Fruit fly (Drosophila melanogaster) whole organism, prepupa: ENCODE results near the gene DCTN6-p27.

Experiments used
- Blimp-1 ChIP-seq: fragments of 200-800 bp; sonication (Bioruptor generic); optimal IDR thresholded peaks from 3 replicates; lab custom pipeline; 2017; ENCODE audit warnings: missing biosample characterization, missing genetic modification characterization, mild to moderate bottlenecking, moderate library complexity, missing genetic modification reagents
- CG10631 ChIP-seq: fragments of 200-800 bp; sonication (Bioruptor generic); optimal IDR thresholded peaks from 2 replicates; lab custom pipeline; 2016; ENCODE audit warnings: missing biosample characterization, missing genetic modification characterization
- CG11294 ChIP-seq: fragments of 200-800 bp; sonication (Bioruptor generic); IDR thresholded peaks from 2 replicates; pipeline ENCODE4 v1.3.6; 2022; ENCODE audit warnings: missing biosample characterization, missing genetic modification characterization
- CG11902 ChIP-seq: fragments of 200-800 bp; sonication (Bioruptor generic); optimal IDR thresholded peaks from 3 replicates; lab custom pipeline; 2016; ENCODE audit warnings: missing biosample characterization, missing genetic modification characterization
- CG15336 ChIP-seq: fragments of 200-800 bp; sonication (Bioruptor generic); IDR thresholded peaks from 2 replicates; pipeline ENCODE4 v1.3.6; 2022; ENCODE audit warnings: missing biosample characterization, missing genetic modification characterization
- CG1621 ChIP-seq: fragments of 200-800 bp; sonication (Bioruptor generic); optimal IDR thresholded peaks from 3 replicates; lab custom pipeline; 2018; ENCODE audit warnings: missing biosample characterization, mild to moderate bottlenecking, missing genetic modification characterization
- CG16779 ChIP-seq: fragments of 200-800 bp; sonication (Bioruptor generic); optimal IDR thresholded peaks from 3 replicates; lab custom pipeline; 2017; ENCODE audit warnings: missing biosample characterization, mild to moderate bottlenecking, missing genetic modification characterization
- CG31627 ChIP-seq: fragments of 200-800 bp; sonication (Bioruptor generic); optimal IDR thresholded peaks from 3 replicates; lab custom pipeline; 2016; ENCODE audit warnings: missing biosample characterization, missing genetic modification characterization
- CG32006 ChIP-seq: fragments of 200-800 bp; sonication (Bioruptor generic); optimal IDR thresholded peaks from 3 replicates; lab custom pipeline; 2017; ENCODE audit warnings: missing biosample characterization, mild to moderate bottlenecking, missing genetic modification characterization
- CG4318 ChIP-seq: fragments of 200-800 bp; sonication (Bioruptor generic); optimal IDR thresholded peaks from 3 replicates; lab custom pipeline; 2017; ENCODE audit warnings: missing biosample characterization, mild to moderate bottlenecking, missing genetic modification characterization
- CG6163 ChIP-seq: fragments of 200-800 bp; sonication (Bioruptor generic); IDR thresholded peaks from 3 replicates; pipeline ENCODE4 v1.3.6; 2022; ENCODE audit warnings: missing biosample characterization, missing genetic modification characterization
- CG6276 ChIP-seq: fragments of 200-800 bp; sonication (Bioruptor generic); optimal IDR thresholded peaks from 2 replicates; lab custom pipeline; 2017; ENCODE audit warnings: missing biosample characterization, mild to moderate bottlenecking, missing genetic modification characterization
- CG6792 ChIP-seq: fragments of 200-800 bp; sonication (Bioruptor generic); optimal IDR thresholded peaks from 3 replicates; lab custom pipeline; 2016; ENCODE audit warnings: missing biosample characterization, missing genetic modification characterization
- CG6808 ChIP-seq: fragments of 200-800 bp; sonication (Bioruptor generic); optimal IDR thresholded peaks from 3 replicates; lab custom pipeline; 2017; ENCODE audit warnings: missing biosample characterization, missing genetic modification characterization, mild to moderate bottlenecking, moderate library complexity, missing genetic modification reagents
- CG6854 ChIP-seq: fragments of 200-800 bp; sonication (Bioruptor generic); optimal IDR thresholded peaks from 2 replicates; lab custom pipeline; 2017; ENCODE audit warnings: missing biosample characterization, mild to moderate bottlenecking, missing genetic modification characterization
- CG7368 ChIP-seq: fragments of 200-800 bp; sonication (Bioruptor generic); optimal IDR thresholded peaks from 3 replicates; lab custom pipeline; 2016; ENCODE audit warnings: missing biosample characterization, missing genetic modification characterization
- CG8119 ChIP-seq: fragments of 200-800 bp; sonication (Bioruptor generic); IDR thresholded peaks from 3 replicates; pipeline ENCODE4 v1.3.6; 2022; ENCODE audit warnings: missing biosample characterization, missing genetic modification characterization
- CG8632 ChIP-seq: fragments of 200-800 bp; sonication (Bioruptor generic); optimal IDR thresholded peaks from 3 replicates; lab custom pipeline; 2016; ENCODE audit warnings: missing biosample characterization, missing genetic modification characterization
- Eip75B ChIP-seq: fragments of 200-800 bp; sonication (Bioruptor generic); optimal IDR thresholded peaks from 3 replicates; lab custom pipeline; 2016; ENCODE audit warnings: missing biosample characterization, missing genetic modification characterization
- Eip78C ChIP-seq: fragments of 200-800 bp; sonication (Bioruptor generic); peaks from one replicate; lab custom pipeline; 2016; ENCODE audit warnings: missing biosample characterization, missing genetic modification characterization
- Eip93F ChIP-seq: fragments of 200-800 bp; sonication (Bioruptor generic); optimal IDR thresholded peaks from 2 replicates; lab custom pipeline; 2016; ENCODE audit warnings: missing biosample characterization, mild to moderate bottlenecking, missing genetic modification characterization
- Ets21C ChIP-seq: fragments of 200-800 bp; sonication (Bioruptor generic); optimal IDR thresholded peaks from 3 replicates; lab custom pipeline; 2016; ENCODE audit warnings: missing biosample characterization, missing genetic modification characterization
- Ets96B ChIP-seq: fragments of 200-800 bp; optimal IDR thresholded peaks from 2 replicates; lab custom pipeline; 2019; ENCODE audit warnings: missing biosample characterization, mild to moderate bottlenecking, missing genetic modification characterization, moderate library complexity
- Gug ChIP-seq: fragments of 200-800 bp; sonication (Bioruptor generic); IDR thresholded peaks from 2 replicates; pipeline ENCODE4 v1.3.6; 2022; ENCODE audit warnings: missing biosample characterization, missing genetic modification characterization
- Hr38 ChIP-seq: sonication (Bioruptor generic); optimal IDR thresholded peaks from 2 replicates; lab custom pipeline; 2016; ENCODE audit warnings: missing biosample characterization, missing genetic modification characterization
- Hr39 ChIP-seq: fragments of 200-800 bp; sonication (Bioruptor generic); optimal IDR thresholded peaks from 2 replicates; lab custom pipeline; 2016; ENCODE audit warnings: missing biosample characterization, missing genetic modification characterization
- Hr4 ChIP-seq: fragments of 200-800 bp; sonication (Bioruptor generic); optimal IDR thresholded peaks from 3 replicates; lab custom pipeline; 2016; ENCODE audit warnings: missing biosample characterization, missing genetic modification characterization
- Lpt ChIP-seq: fragments of 200-800 bp; sonication (Bioruptor generic); optimal IDR thresholded peaks from 3 replicates; lab custom pipeline; 2016; ENCODE audit warnings: missing biosample characterization, missing genetic modification characterization
- OdsH ChIP-seq: fragments of 200-800 bp; sonication (Bioruptor generic); optimal IDR thresholded peaks from 3 replicates; lab custom pipeline; 2016; ENCODE audit warnings: missing biosample characterization, missing genetic modification characterization
- Smox ChIP-seq: fragments of 200-800 bp; sonication (Bioruptor generic); optimal IDR thresholded peaks from 3 replicates; lab custom pipeline; 2016; ENCODE audit warnings: missing biosample characterization, missing genetic modification characterization
- Sox102F ChIP-seq: fragments of 200-800 bp; sonication (Bioruptor generic); optimal IDR thresholded peaks from 2 replicates; lab custom pipeline; 2016; ENCODE audit warnings: missing biosample characterization, mild to moderate bottlenecking, missing genetic modification characterization
- Sox14 ChIP-seq: fragments of 200-800 bp; sonication (Bioruptor generic); optimal IDR thresholded peaks from 3 replicates; lab custom pipeline; 2016; ENCODE audit warnings: missing biosample characterization, missing genetic modification characterization
- Sox15 ChIP-seq: fragments of 200-800 bp; sonication (Bioruptor generic); optimal IDR thresholded peaks from 3 replicates; lab custom pipeline; 2016; ENCODE audit warnings: missing biosample characterization, missing genetic modification characterization
- achi ChIP-seq: fragments of 200-800 bp; sonication (Bioruptor generic); optimal IDR thresholded peaks from 3 replicates; lab custom pipeline; 2016; ENCODE audit warnings: missing biosample characterization, missing genetic modification characterization
- acj6 ChIP-seq: fragments of 200-800 bp; sonication (Bioruptor generic); optimal IDR thresholded peaks from 3 replicates; lab custom pipeline; 2016; ENCODE audit warnings: missing biosample characterization, missing genetic modification characterization
- cyc ChIP-seq: fragments of 200-800 bp; sonication (Bioruptor generic); optimal IDR thresholded peaks from 3 replicates; lab custom pipeline; 2016; ENCODE audit warnings: missing biosample characterization, missing genetic modification characterization
- dac ChIP-seq: fragments of 200-800 bp; sonication (Bioruptor generic); optimal IDR thresholded peaks from 2 replicates; lab custom pipeline; 2017; ENCODE audit warnings: missing biosample characterization, mild to moderate bottlenecking, missing genetic modification characterization
- dsx ChIP-seq: fragments of 200-800 bp; optimal IDR thresholded peaks from 3 replicates; lab custom pipeline; 2019; ENCODE audit warnings: missing biosample characterization, mild to moderate bottlenecking, missing genetic modification characterization, moderate library complexity; ENCODE audit not compliant: poor library complexity, severe bottlenecking
- eg ChIP-seq: fragments of 200-800 bp; sonication (Bioruptor generic); IDR thresholded peaks from 3 replicates; pipeline ENCODE4 v1.3.6; 2022; ENCODE audit warnings: missing biosample characterization, missing genetic modification characterization
- esn ChIP-seq: fragments of 200-800 bp; sonication (Bioruptor generic); optimal IDR thresholded peaks from 2 replicates; lab custom pipeline; 2016; ENCODE audit warnings: missing biosample characterization, mild to moderate bottlenecking, missing genetic modification characterization, moderate library complexity
- fd59A ChIP-seq: fragments of 200-800 bp; sonication (Bioruptor generic); optimal IDR thresholded peaks from 2 replicates; lab custom pipeline; 2017; ENCODE audit warnings: missing biosample characterization, mild to moderate bottlenecking, missing genetic modification characterization, missing genetic modification reagents
- fd85E ChIP-seq: fragments of 200-800 bp; sonication (Bioruptor generic); optimal IDR thresholded peaks from 3 replicates; lab custom pipeline; 2016; ENCODE audit warnings: missing biosample characterization, missing genetic modification characterization
- fkh ChIP-seq: fragments of 200-800 bp; sonication (Bioruptor generic); optimal IDR thresholded peaks from 3 replicates; lab custom pipeline; 2017; ENCODE audit warnings: missing biosample characterization, mild to moderate bottlenecking, missing genetic modification characterization, moderate library complexity
- lz ChIP-seq: fragments of 200-800 bp; sonication (Bioruptor generic); optimal IDR thresholded peaks from 3 replicates; lab custom pipeline; 2016; ENCODE audit warnings: missing biosample characterization, missing genetic modification characterization
- net ChIP-seq: fragments of 200-800 bp; sonication (Bioruptor generic); optimal IDR thresholded peaks from 3 replicates; lab custom pipeline; 2016; ENCODE audit warnings: missing biosample characterization, missing genetic modification characterization
- pdm3 ChIP-seq: fragments of 200-800 bp; sonication (Bioruptor generic); optimal IDR thresholded peaks from 3 replicates; lab custom pipeline; 2016; ENCODE audit warnings: missing biosample characterization, missing genetic modification characterization
- salr ChIP-seq, 2 experiments: fragments of 200-800 bp; sonication (Bioruptor generic); optimal IDR thresholded peaks; 3 replicates each; lab custom pipeline; 2016 to 2018; ENCODE audit warnings: missing biosample characterization in 2 of 2, missing genetic modification characterization in 2 of 2, mild to moderate bottlenecking in 1 of 2
- spab ChIP-seq: fragments of 200-800 bp; sonication (Bioruptor generic); optimal IDR thresholded peaks from 2 replicates; lab custom pipeline; 2017; ENCODE audit warnings: missing biosample characterization, mild to moderate bottlenecking, missing genetic modification characterization, missing genetic modification reagents
- ss ChIP-seq, 2 experiments: fragments of 200-800 bp; sonication (Bioruptor generic); optimal IDR thresholded peaks; 2 replicates in 1 of 2; 3 replicates in 1 of 2; lab custom pipeline; 2017 to 2018; ENCODE audit warnings: mild to moderate bottlenecking in 2 of 2, missing biosample characterization in 2 of 2, missing genetic modification characterization in 2 of 2, moderate library complexity in 1 of 2
- svp ChIP-seq: fragments of 200-800 bp; sonication (Bioruptor generic); peaks from one replicate; lab custom pipeline; 2016; ENCODE audit warnings: missing biosample characterization, missing genetic modification characterization
- topi ChIP-seq: fragments of 200-800 bp; sonication (Bioruptor generic); optimal IDR thresholded peaks from 3 replicates; lab custom pipeline; 2016; ENCODE audit warnings: missing biosample characterization, missing genetic modification characterization
- vri ChIP-seq: fragments of 200-800 bp; sonication (Bioruptor generic); optimal IDR thresholded peaks from 3 replicates; lab custom pipeline; 2016; ENCODE audit warnings: missing biosample characterization, mild to moderate bottlenecking, missing genetic modification characterization

DCTN6-p27 gene

dm6 chr2L:19140257-19140983 lies 8.3 kb downstream of the DCTN6-p27 start:
- TF ChIP-seq Sox102F (GFP tag; lab: Kevin White, UChicago) = no peak
- TF ChIP-seq svp (GFP tag; lab: Kevin White, UChicago) = peak; percentile 61
- TF ChIP-seq net (GFP tag; lab: Kevin White, UChicago) = no peak
- no peak for TF ChIP-seq CG4318 (GFP tag; lab: Kevin White, UChicago)
- no peak for TF ChIP-seq CG11294 (GFP tag; lab: Robert Waterston, UW)
- peak; percentile 85 for TF ChIP-seq fkh (GFP tag; lab: Kevin White, UChicago)
- TF ChIP-seq Gug = no peak
- TF ChIP-seq CG6792 = no peak
- TF ChIP-seq salr (GFP tag; optimal IDR thresholded peaks at IDR 0.05; lab: Kevin White, UChicago) = no peak
- peak; percentile 51 for TF ChIP-seq dsx (GFP tag; lab: Kevin White, UChicago)
- no peak for TF ChIP-seq CG8119 (GFP tag; lab: Robert Waterston, UW)
- no peak for TF ChIP-seq vri
- no peak for TF ChIP-seq OdsH (GFP tag; lab: Kevin White, UChicago)
- no peak for TF ChIP-seq CG10631 (GFP tag; lab: Kevin White, UChicago)
- no peak for TF ChIP-seq CG6276 (GFP tag; lab: Kevin White, UChicago)
- TF ChIP-seq eg (GFP tag; lab: Robert Waterston, UW) = no peak
- peak; percentile 17 for TF ChIP-seq CG6808 (GFP tag; lab: Kevin White, UChicago)
- TF ChIP-seq CG11902 (GFP tag; lab: Kevin White, UChicago) = no peak
- peak; percentile 49 for TF ChIP-seq CG6854 (GFP tag; lab: Kevin White, UChicago)
- TF ChIP-seq Smox = no peak
- no peak for TF ChIP-seq Ets21C
- no peak for TF ChIP-seq fd59A
- no peak for TF ChIP-seq acj6 (GFP tag; lab: Kevin White, UChicago)
- no peak for TF ChIP-seq Sox14 (GFP tag; lab: Kevin White, UChicago)
- TF ChIP-seq achi (GFP tag; lab: Kevin White, UChicago) = no peak
- TF ChIP-seq dac = no peak
- TF ChIP-seq esn (GFP tag; lab: Kevin White, UChicago) = no peak
- no peak for TF ChIP-seq CG32006
- no peak for TF ChIP-seq topi
- TF ChIP-seq ss (GFP tag; optimal IDR thresholded peaks at IDR 0.05; lab: Kevin White, UChicago) = no peak
- no peak for TF ChIP-seq Sox15 (GFP tag; lab: Kevin White, UChicago)
- peak; percentile 54 for TF ChIP-seq CG7368 (GFP tag; lab: Kevin White, UChicago)
- TF ChIP-seq CG1621 (tag; lab: Kevin White, UChicago) = no peak
- TF ChIP-seq Lpt (GFP tag; lab: Kevin White, UChicago) = no peak
- no peak for TF ChIP-seq Ets96B (tag; lab: Kevin White, UChicago)
- no peak for TF ChIP-seq Hr38
- no peak for TF ChIP-seq pdm3
- no peak for TF ChIP-seq Blimp-1 (GFP tag; lab: Kevin White, UChicago)
- TF ChIP-seq lz = no peak
- no peak for TF ChIP-seq CG8632 (GFP tag; lab: Kevin White, UChicago)
- no peak for TF ChIP-seq CG15336 (GFP tag; lab: Robert Waterston, UW)
- no peak for TF ChIP-seq fd85E
- TF ChIP-seq CG31627 (GFP tag; lab: Kevin White, UChicago) = peak; percentile 17
- no peak for TF ChIP-seq Hr4 (GFP tag; lab: Kevin White, UChicago)
- peak; percentile 61 for TF ChIP-seq Eip75B (GFP tag; lab: Kevin White, UChicago)
- no peak for TF ChIP-seq Eip93F (GFP tag; lab: Kevin White, UChicago)
- TF ChIP-seq cyc (GFP tag; lab: Kevin White, UChicago) = no peak
- TF ChIP-seq Hr39 = no peak
- peak; percentile 57 for TF ChIP-seq Eip78C (GFP tag; lab: Kevin White, UChicago)
- no peak for TF ChIP-seq CG16779 (tag; lab: Kevin White, UChicago)
- TF ChIP-seq CG6163 (GFP tag; lab: Robert Waterston, UW) = peak; percentile 31; the same call in 1 of the 3 replicates
- TF ChIP-seq spab (GFP tag; lab: Kevin White, UChicago) = peak; percentile 27
